Fruit fly (Drosophila melanogaster) whole organism, embryonic: ENCODE data around the gene CG13144.

Experiments used
- Aef1 ChIP-seq: fragments of 200-800 bp; sonication (Bioruptor generic); IDR thresholded peaks from 3 replicates; pipeline ENCODE4 v1.3.6; 2022; ENCODE audit warnings: missing biosample characterization, missing genetic modification characterization
- Awh ChIP-seq: fragments of 200-800 bp; sonication (Bioruptor generic); IDR thresholded peaks from 2 replicates; pipeline ENCODE4, ENCODE4 v1.3.6; 2022; ENCODE audit warnings: missing biosample characterization, missing genetic modification characterization
- CG10431 ChIP-seq: fragments of 200-800 bp; sonication (Bioruptor generic); optimal IDR thresholded peaks from 3 replicates; lab custom pipeline; 2018; ENCODE audit warnings: missing biosample characterization, mild to moderate bottlenecking, missing genetic modification characterization
- CG10543 ChIP-seq: fragments of 200-800 bp; sonication (Bioruptor generic); optimal IDR thresholded peaks from 3 replicates; lab custom pipeline; 2017; ENCODE audit warnings: missing biosample characterization, mild to moderate bottlenecking, missing genetic modification characterization, moderate library complexity
- CG11504 ChIP-seq: fragments of 200-800 bp; sonication (Bioruptor generic); optimal IDR thresholded peaks from 3 replicates; lab custom pipeline; 2019; ENCODE audit warnings: missing biosample characterization, mild to moderate bottlenecking, missing genetic modification characterization, moderate library complexity
- CG13894 ChIP-seq: fragments of 200-800 bp; sonication (Bioruptor generic); optimal IDR thresholded peaks from 3 replicates; lab custom pipeline; 2018; ENCODE audit warnings: missing biosample characterization, mild to moderate bottlenecking, missing genetic modification characterization, moderate library complexity
- CG15479 ChIP-seq: fragments of 200-800 bp; sonication (Bioruptor generic); optimal IDR thresholded peaks from 3 replicates; lab custom pipeline; 2019; ENCODE audit warnings: missing biosample characterization, mild to moderate bottlenecking, missing genetic modification characterization, moderate library complexity
- CG16863 ChIP-seq: fragments of 200-800 bp; sonication (Bioruptor generic); optimal IDR thresholded peaks from 3 replicates; lab custom pipeline; 2016; ENCODE audit warnings: missing biosample characterization, missing genetic modification characterization
- CG18262 ChIP-seq: fragments of 200-800 bp; optimal IDR thresholded peaks from 3 replicates; lab custom pipeline; 2019; ENCODE audit warnings: missing biosample characterization, mild to moderate bottlenecking, missing genetic modification characterization, moderate library complexity
- CG18476 ChIP-seq: fragments of 200-800 bp; sonication (Bioruptor generic); optimal IDR thresholded peaks from 2 replicates; lab custom pipeline; 2016; ENCODE audit warnings: missing biosample characterization, mild to moderate bottlenecking, missing genetic modification characterization
- CG18599 ChIP-seq: fragments of 200-800 bp; sonication (Bioruptor generic); optimal IDR thresholded peaks from 3 replicates; lab custom pipeline; 2017; ENCODE audit warnings: missing biosample characterization, missing genetic modification characterization, mild to moderate bottlenecking, moderate library complexity, missing genetic modification reagents
- CG2129 ChIP-seq: fragments of 200-800 bp; sonication (Bioruptor generic); IDR thresholded peaks from 2 replicates; pipeline ENCODE4 v1.3.6; 2022; ENCODE audit warnings: missing biosample characterization, missing genetic modification characterization; ENCODE audit not compliant: partially characterized antibody
- CG2199 ChIP-seq: fragments of 200-800 bp; sonication (Bioruptor generic); IDR thresholded peaks from 3 replicates; pipeline ENCODE4 v1.3.6; 2022; ENCODE audit warnings: missing biosample characterization, missing genetic modification characterization
- CG31365 ChIP-seq: fragments of 200-800 bp; sonication (Bioruptor generic); optimal IDR thresholded peaks from 2 replicates; lab custom pipeline; 2018; ENCODE audit warnings: missing biosample characterization, mild to moderate bottlenecking, missing genetic modification characterization
- CG33213 ChIP-seq: fragments of 200-800 bp; sonication (Bioruptor generic); optimal IDR thresholded peaks from 3 replicates; lab custom pipeline; 2016; ENCODE audit warnings: missing biosample characterization, missing genetic modification characterization
- CG34376 ChIP-seq: fragments of 200-800 bp; sonication (Bioruptor generic); optimal IDR thresholded peaks from 2 replicates; lab custom pipeline; 2018; ENCODE audit warnings: missing biosample characterization, mild to moderate bottlenecking, missing genetic modification characterization
- CG3838 ChIP-seq: fragments of 200-800 bp; sonication (Bioruptor generic); optimal IDR thresholded peaks from 3 replicates; lab custom pipeline; 2016; ENCODE audit warnings: missing biosample characterization, missing genetic modification characterization
- CG7271 ChIP-seq: fragments of 200-800 bp; sonication (Bioruptor generic); optimal IDR thresholded peaks from 2 replicates; lab custom pipeline; 2018; ENCODE audit warnings: missing biosample characterization, mild to moderate bottlenecking, missing genetic modification characterization, moderate library complexity
- CG7786 ChIP-seq: fragments of 200-800 bp; sonication (Bioruptor generic); optimal IDR thresholded peaks from 2 replicates; lab custom pipeline; 2016; ENCODE audit warnings: missing biosample characterization, missing genetic modification characterization
- CG7839 ChIP-seq: fragments of 200-800 bp; sonication (Bioruptor generic); optimal IDR thresholded peaks from 3 replicates; lab custom pipeline; 2018; ENCODE audit warnings: missing biosample characterization, mild to moderate bottlenecking, missing genetic modification characterization, moderate library complexity
- CG9609 ChIP-seq: fragments of 200-800 bp; sonication (Bioruptor generic); optimal IDR thresholded peaks from 3 replicates; lab custom pipeline; 2016; ENCODE audit warnings: missing biosample characterization, missing genetic modification characterization
- D19A ChIP-seq: fragments of 200-800 bp; optimal IDR thresholded peaks from 3 replicates; lab custom pipeline; 2019; ENCODE audit warnings: missing biosample characterization, mild to moderate bottlenecking, missing genetic modification characterization, moderate library complexity
- D19B ChIP-seq: fragments of 200-800 bp; sonication (Bioruptor generic); optimal IDR thresholded peaks from 2 replicates; lab custom pipeline; 2017; ENCODE audit warnings: missing biosample characterization, mild to moderate bottlenecking, missing genetic modification characterization
- Dref ChIP-seq: fragments of 200-800 bp; sonication (Bioruptor generic); IDR thresholded peaks from 2 replicates; pipeline ENCODE4 v1.3.6; 2022; ENCODE audit warnings: missing biosample characterization, missing genetic modification characterization
- H2.0 ChIP-seq: fragments of 200-800 bp; sonication (Bioruptor generic); IDR thresholded peaks from 2 replicates; pipeline ENCODE4 v1.3.6; 2022; ENCODE audit warnings: missing biosample characterization, missing genetic modification characterization
- HLH3B ChIP-seq: fragments of 200-800 bp; sonication (Bioruptor generic); IDR thresholded peaks from 2 replicates; pipeline ENCODE4 v1.3.6; 2022; ENCODE audit warnings: missing biosample characterization, missing genetic modification characterization
- Hr78 ChIP-seq, 2 experiments: fragments of 200-800 bp in 1 of 2; fragments of >200 bp in 1 of 2; sonication (Bioruptor generic) in 1 of 2; optimal IDR thresholded peaks; 2 replicates each; lab custom pipeline; 2017 to 2019; ENCODE audit warnings: missing biosample characterization in 2 of 2, missing genetic modification characterization in 2 of 2, mild to moderate bottlenecking in 1 of 2, moderate library complexity in 1 of 2
- Meics ChIP-seq: fragments of 200-800 bp; sonication (Bioruptor generic); optimal IDR thresholded peaks from 2 replicates; lab custom pipeline; 2017; ENCODE audit warnings: missing biosample characterization, mild to moderate bottlenecking, missing genetic modification characterization
- NC2α ChIP-seq: fragments of 200-800 bp; sonication (Bioruptor generic); optimal IDR thresholded peaks from 2 replicates; lab custom pipeline; 2016; ENCODE audit warnings: missing biosample characterization, missing genetic modification characterization
- Nf-YB ChIP-seq: fragments of 200-800 bp; sonication (Bioruptor generic); optimal IDR thresholded peaks from 3 replicates; lab custom pipeline; 2019; ENCODE audit warnings: missing biosample characterization, mild to moderate bottlenecking, missing genetic modification characterization, moderate library complexity
- Oli ChIP-seq: fragments of 200-800 bp; sonication (Bioruptor generic); optimal IDR thresholded peaks from 2 replicates; lab custom pipeline; 2018; ENCODE audit warnings: missing biosample characterization, mild to moderate bottlenecking, missing genetic modification characterization, moderate library complexity
- Pdp1 ChIP-seq, 2 experiments: fragments of 200-800 bp; sonication (Bioruptor generic); optimal IDR thresholded peaks; 3 replicates each; lab custom pipeline; 2016; ENCODE audit warnings: missing biosample characterization in 2 of 2, missing genetic modification characterization in 2 of 2, mild to moderate bottlenecking in 1 of 2, moderate library complexity in 1 of 2
- Rx ChIP-seq: fragments of 200-800 bp; sonication (Bioruptor generic); IDR thresholded peaks from 2 replicates; pipeline ENCODE4 v1.3.6; 2022; ENCODE audit warnings: missing biosample characterization, missing genetic modification characterization
- chinmo ChIP-seq: fragments of 200-800 bp; sonication (Bioruptor generic); IDR thresholded peaks from 4 replicates; pipeline ENCODE4 v1.3.6; 2022; ENCODE audit warnings: missing biosample characterization, missing genetic modification characterization; ENCODE audit not compliant: partially characterized antibody
- chn ChIP-seq: fragments of 200-800 bp; sonication (Bioruptor generic); optimal IDR thresholded peaks from 2 replicates; lab custom pipeline; 2016; ENCODE audit warnings: missing biosample characterization, missing genetic modification characterization
- crol ChIP-seq: fragments of 200-800 bp; sonication (Bioruptor generic); IDR thresholded peaks from 2 replicates; pipeline ENCODE4 v1.3.6; 2022; ENCODE audit warnings: missing biosample characterization, missing genetic modification characterization
- cwo ChIP-seq: fragments of 200-800 bp; sonication (Bioruptor generic); optimal IDR thresholded peaks from 3 replicates; lab custom pipeline; 2017; ENCODE audit warnings: missing biosample characterization, missing genetic modification characterization, mild to moderate bottlenecking, moderate library complexity, missing genetic modification reagents
- dm ChIP-seq: fragments of 200-800 bp; sonication (Bioruptor generic); optimal IDR thresholded peaks from 3 replicates; lab custom pipeline; 2016; ENCODE audit warnings: missing biosample characterization, missing genetic modification characterization
- gro ChIP-seq: fragments of 200-800 bp; sonication (Bioruptor generic); optimal IDR thresholded peaks from 2 replicates; lab custom pipeline; 2016; ENCODE audit warnings: missing biosample characterization, missing genetic modification characterization
- ind ChIP-seq: fragments of 200-800 bp; sonication (Bioruptor generic); optimal IDR thresholded peaks from 3 replicates; lab custom pipeline; 2016; ENCODE audit warnings: missing biosample characterization, missing genetic modification characterization
- insv ChIP-seq, 2 experiments: fragments of 200-800 bp; sonication (Bioruptor generic); optimal IDR thresholded peaks; 3 replicates each; lab custom pipeline; 2016 to 2018; ENCODE audit warnings: missing biosample characterization in 2 of 2, missing genetic modification characterization in 2 of 2
- odd ChIP-seq: fragments of 200-800 bp; sonication (Bioruptor generic); optimal IDR thresholded peaks from 2 replicates; lab custom pipeline; 2017; ENCODE audit warnings: missing biosample characterization, mild to moderate bottlenecking, missing genetic modification characterization
- peb ChIP-seq: fragments of 200-800 bp; sonication (Bioruptor generic); IDR thresholded peaks from 2 replicates; pipeline ENCODE4 v1.3.6; 2022; ENCODE audit warnings: missing biosample characterization, missing genetic modification characterization
- pfk ChIP-seq: fragments of 200-800 bp; sonication (Bioruptor generic); optimal IDR thresholded peaks from 2 replicates; lab custom pipeline; 2018; ENCODE audit warnings: missing biosample characterization, mild to moderate bottlenecking, missing genetic modification characterization, moderate library complexity
- sens ChIP-seq: fragments of 200-800 bp; sonication (Bioruptor generic); peaks from one replicate; lab custom pipeline; 2016; ENCODE audit warnings: missing biosample characterization, missing genetic modification characterization
- slbo ChIP-seq: fragments of 200-800 bp; sonication (Bioruptor generic); IDR thresholded peaks from 2 replicates; pipeline ENCODE4 v1.3.6; 2022; ENCODE audit warnings: missing biosample characterization, missing genetic modification characterization
- slou ChIP-seq: fragments of 200-800 bp; sonication (Bioruptor generic); optimal IDR thresholded peaks from 3 replicates; lab custom pipeline; 2016; ENCODE audit warnings: missing biosample characterization, missing genetic modification characterization
- ssp ChIP-seq: fragments of 200-800 bp; sonication (Bioruptor generic); IDR thresholded peaks from 2 replicates; pipeline ENCODE4 v1.3.6; 2022; ENCODE audit warnings: missing biosample characterization, missing genetic modification characterization
- sug ChIP-seq: fragments of 200-800 bp; optimal IDR thresholded peaks from 2 replicates; lab custom pipeline; 2019; ENCODE audit warnings: missing biosample characterization, mild to moderate bottlenecking, missing genetic modification characterization, moderate library complexity
- tio ChIP-seq: fragments of 200-800 bp; sonication (Bioruptor generic); optimal IDR thresholded peaks from 2 replicates; lab custom pipeline; 2017; ENCODE audit warnings: missing biosample characterization, missing genetic modification characterization, inconsistent platforms
- wdn ChIP-seq: fragments of 200-800 bp; sonication (Bioruptor generic); IDR thresholded peaks from 2 replicates; pipeline ENCODE4 v1.3.6; 2022; ENCODE audit warnings: missing biosample characterization, missing genetic modification characterization

Gene CG13144

DNA sequence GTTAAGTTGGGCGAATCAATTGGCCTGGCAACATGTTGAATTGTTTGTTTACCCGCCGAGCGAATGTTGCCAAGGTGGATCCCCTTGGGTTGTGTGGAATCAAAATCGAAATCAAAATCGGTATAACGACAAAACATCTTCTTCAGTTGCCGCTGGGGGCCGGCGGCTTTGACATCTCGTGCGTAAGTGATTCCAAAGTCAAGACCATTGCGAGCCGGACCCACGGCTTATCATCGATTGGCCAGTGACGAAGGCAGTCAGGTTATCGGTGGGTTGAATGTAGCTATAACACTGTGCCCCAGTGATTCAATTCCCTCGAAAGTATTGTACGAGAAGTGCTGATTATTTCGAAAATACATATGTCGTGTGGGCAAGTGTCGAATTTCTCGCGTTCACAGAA lies 37.7 kb upstream of the CG13144 start (continued):
- TF ChIP-seq NC2α (GFP tag; lab: Kevin White, UChicago) = no peak
- TF ChIP-seq wdn (GFP tag; lab: Robert Waterston, UW) = no peak
- peak; percentile 23 for TF ChIP-seq CG10543 (GFP tag; lab: Kevin White, UChicago)
- no peak for TF ChIP-seq HLH3B (GFP tag; lab: Robert Waterston, UW)
- 0 out of 2 replicates have a peak, but pooled peaks have one; percentile 22 for TF ChIP-seq Awh (GFP tag; lab: Robert Waterston, UW)
- TF ChIP-seq slbo (GFP tag; lab: Robert Waterston, UW) = no peak
- TF ChIP-seq CG18599 (GFP tag; lab: Kevin White, UChicago) = no peak
- TF ChIP-seq CG7786 (GFP tag; lab: Kevin White, UChicago) = no peak
- TF ChIP-seq CG13894 (tag; lab: Kevin White, UChicago) = no peak
- TF ChIP-seq slou (GFP tag; lab: Kevin White, UChicago) = no peak
- TF ChIP-seq crol (GFP tag; lab: Robert Waterston, UW) = no peak
- no peak for TF ChIP-seq H2.0 (GFP tag; lab: Robert Waterston, UW)
- peak; percentile 48 for TF ChIP-seq CG15479 (GFP tag; lab: Kevin White, UChicago)
- no peak for TF ChIP-seq CG18476 (GFP tag; lab: Kevin White, UChicago)
- TF ChIP-seq ssp (GFP tag; lab: Robert Waterston, UW) = no peak
- no peak for TF ChIP-seq CG31365
- no peak for TF ChIP-seq CG3838
- no peak for TF ChIP-seq Aef1
- no peak for TF ChIP-seq D19A (tag; lab: Kevin White, UChicago)
- TF ChIP-seq Meics (GFP tag; lab: Kevin White, UChicago) = no peak
- TF ChIP-seq Oli (tag; lab: Kevin White, UChicago) = no peak
- 0 out of 4 replicates have a peak, but pooled peaks have one; percentile 32 for TF ChIP-seq chinmo (GFP tag; lab: Robert Waterston, UW)
- no peak for TF ChIP-seq chn (GFP tag; lab: Kevin White, UChicago)
- no peak for TF ChIP-seq CG7271
- no peak for TF ChIP-seq CG7839
- TF ChIP-seq D19B = no peak
- peak; percentile 90 for TF ChIP-seq cwo
- TF ChIP-seq CG18262 (tag; lab: Kevin White, UChicago) = no peak
- no peak for TF ChIP-seq Dref (GFP tag; lab: Robert Waterston, UW)
- no peak for TF ChIP-seq Rx (GFP tag; lab: Robert Waterston, UW)
- no peak for TF ChIP-seq Nf-YB (GFP tag; lab: Kevin White, UChicago)
- TF ChIP-seq pfk (GFP tag; lab: Kevin White, UChicago) = no peak
- peak in 1 of 2 experiments; percentile 54 for TF ChIP-seq Hr78 (GFP tag; optimal IDR thresholded peaks at IDR 0.05; lab: Kevin White, UChicago)
- TF ChIP-seq CG2129 (GFP tag; lab: Robert Waterston, UW) = no peak
- TF ChIP-seq dm (GFP tag; lab: Kevin White, UChicago) = no peak
- peak; percentile 83 for TF ChIP-seq CG34376 (GFP tag; lab: Kevin White, UChicago)
- TF ChIP-seq gro (GFP tag; lab: Kevin White, UChicago) = no peak
- TF ChIP-seq insv (GFP tag; optimal IDR thresholded peaks at IDR 0.05; lab: Kevin White, UChicago) = no peak
- peak in 1 of 2 experiments; percentile 77 for TF ChIP-seq Pdp1 (GFP tag; optimal IDR thresholded peaks at IDR 0.05; lab: Kevin White, UChicago)
- peak; percentile 71; the same call in 1 of the 3 replicates for TF ChIP-seq CG2199 (GFP tag; lab: Robert Waterston, UW)
- TF ChIP-seq CG16863 = no peak
- no peak for TF ChIP-seq sens
- no peak for TF ChIP-seq CG10431 (GFP tag; lab: Kevin White, UChicago)
- TF ChIP-seq sug (tag; lab: Kevin White, UChicago) = peak; percentile 97
- peak; percentile 98 for TF ChIP-seq CG11504 (tag; lab: Kevin White, UChicago)
- TF ChIP-seq ind (GFP tag; lab: Kevin White, UChicago) = no peak
- no peak for TF ChIP-seq tio (GFP tag; lab: Kevin White, UChicago)
- no peak for TF ChIP-seq odd (GFP tag; lab: Kevin White, UChicago)
- TF ChIP-seq CG9609 (GFP tag; lab: Kevin White, UChicago) = no peak
- no peak for TF ChIP-seq peb (GFP tag; lab: Robert Waterston, UW)
- TF ChIP-seq CG33213 (GFP tag; lab: Kevin White, UChicago) = no peak
